Fruit fly (Drosophila melanogaster) whole organism, embryonic: Measurements from ENCODE around the gene chb.
A peak's percentile ranks its signal among the peaks of the same experiment; 100 is the strongest.

Experiments
- Bdp1 ChIP-seq: fragments of 200-800 bp; sonication (Bioruptor generic); optimal IDR thresholded peaks from 3 replicates; lab custom pipeline; 2016; ENCODE audit warnings: missing biosample characterization, missing genetic modification characterization
- Bgb ChIP-seq: fragments of 200-800 bp; sonication (Bioruptor generic); IDR thresholded peaks from 2 replicates; pipeline ENCODE4 v1.3.6; 2022; ENCODE audit warnings: missing biosample characterization, missing genetic modification characterization; ENCODE audit not compliant: partially characterized antibody
- BtbVII ChIP-seq: fragments of 200-800 bp; sonication (Bioruptor generic); optimal IDR thresholded peaks from 3 replicates; lab custom pipeline; 2017; ENCODE audit warnings: missing biosample characterization, mild to moderate bottlenecking, missing genetic modification characterization
- CG1024 ChIP-seq: fragments of 200-800 bp; sonication (Bioruptor generic); IDR thresholded peaks from 2 replicates; pipeline ENCODE4 v1.3.6; 2022; ENCODE audit warnings: missing biosample characterization, missing genetic modification characterization
- CG10462 ChIP-seq: fragments of 200-800 bp; sonication (Bioruptor generic); optimal IDR thresholded peaks from 2 replicates; lab custom pipeline; 2016; ENCODE audit warnings: missing biosample characterization, missing genetic modification characterization
- CG12104 ChIP-seq: fragments of 200-800 bp; sonication (Bioruptor generic); optimal IDR thresholded peaks from 3 replicates; lab custom pipeline; 2016; ENCODE audit warnings: missing biosample characterization, missing genetic modification characterization
- CG12659 ChIP-seq: fragments of 200-800 bp; sonication (Bioruptor generic); optimal IDR thresholded peaks from 3 replicates; lab custom pipeline; 2017; ENCODE audit warnings: mild to moderate bottlenecking, missing biosample characterization, missing genetic modification reagents, missing genetic modification characterization
- CG14014 ChIP-seq: fragments of 200-800 bp; sonication (Bioruptor generic); IDR thresholded peaks from 2 replicates; pipeline ENCODE4 v1.3.6; 2022; ENCODE audit warnings: missing biosample characterization, missing genetic modification characterization
- CG18476 ChIP-seq: fragments of 200-800 bp; sonication (Bioruptor generic); optimal IDR thresholded peaks from 2 replicates; lab custom pipeline; 2016; ENCODE audit warnings: missing biosample characterization, mild to moderate bottlenecking, missing genetic modification characterization
- CG18619 ChIP-seq: fragments of 200-800 bp; sonication (Bioruptor generic); optimal IDR thresholded peaks from 3 replicates; lab custom pipeline; 2017; ENCODE audit warnings: missing biosample characterization, mild to moderate bottlenecking, missing genetic modification characterization
- CG2120 ChIP-seq: fragments of 200-800 bp; sonication (Bioruptor generic); optimal IDR thresholded peaks from 3 replicates; lab custom pipeline; 2016; ENCODE audit warnings: missing biosample characterization, missing genetic modification characterization
- CG2199 ChIP-seq: fragments of 200-800 bp; sonication (Bioruptor generic); IDR thresholded peaks from 3 replicates; pipeline ENCODE4 v1.3.6; 2022; ENCODE audit warnings: missing biosample characterization, missing genetic modification characterization
- CG2202 ChIP-seq: fragments of 200-800 bp; sonication (Bioruptor generic); optimal IDR thresholded peaks from 2 replicates; lab custom pipeline; 2018; ENCODE audit warnings: missing biosample characterization, mild to moderate bottlenecking, missing genetic modification characterization
- CG3281 ChIP-seq: fragments of 200-800 bp; sonication (Bioruptor generic); optimal IDR thresholded peaks from 3 replicates; lab custom pipeline; 2017; ENCODE audit warnings: missing biosample characterization, mild to moderate bottlenecking, missing genetic modification characterization
- CG3726 ChIP-seq: fragments of 200-800 bp; sonication (Bioruptor generic); IDR thresholded peaks from 3 replicates; pipeline ENCODE4, ENCODE4 v1.3.6; 2022; ENCODE audit warnings: missing biosample characterization, missing genetic modification characterization
- CG7556 ChIP-seq: fragments of 200-800 bp; sonication (Bioruptor generic); optimal IDR thresholded peaks from 2 replicates; lab custom pipeline; 2017; ENCODE audit warnings: missing biosample characterization, mild to moderate bottlenecking, missing genetic modification characterization
- CG8290 ChIP-seq, 3 experiments: fragments of 200-800 bp; sonication (Bioruptor generic); optimal IDR thresholded peaks; 2 replicates each; lab custom pipeline; 2016 to 2019; ENCODE audit warnings: missing biosample characterization in 3 of 3, missing genetic modification characterization in 3 of 3, mild to moderate bottlenecking in 2 of 3, moderate library complexity in 1 of 3
- CG9437 ChIP-seq: fragments of 200-800 bp; sonication (Bioruptor generic); optimal IDR thresholded peaks from 2 replicates; lab custom pipeline; 2018; ENCODE audit warnings: missing biosample characterization, mild to moderate bottlenecking, missing genetic modification characterization
- CG9817 ChIP-seq: fragments of 200-800 bp; sonication (Bioruptor generic); optimal IDR thresholded peaks from 2 replicates; lab custom pipeline; 2018; ENCODE audit warnings: missing biosample characterization, mild to moderate bottlenecking, missing genetic modification characterization, moderate library complexity
- CrebB ChIP-seq: fragments of 200-800 bp; sonication (Bioruptor generic); optimal IDR thresholded peaks from 3 replicates; lab custom pipeline; 2018; ENCODE audit warnings: missing biosample characterization, mild to moderate bottlenecking, missing genetic modification characterization
- Doc2 ChIP-seq: fragments of 200-800 bp; sonication (Bioruptor generic); IDR thresholded peaks from 2 replicates; pipeline ENCODE4 v1.3.6; 2022; ENCODE audit warnings: missing biosample characterization, missing genetic modification characterization
- GATAe ChIP-seq: fragments of 200-800 bp; sonication (Bioruptor generic); conservative IDR thresholded peaks from 2 replicates; pipeline ENCODE4 v1.3.6; 2022; ENCODE audit warnings: missing biosample characterization, missing genetic modification characterization
- Lhr ChIP-seq: fragments of 200-800 bp; sonication (Bioruptor generic); optimal IDR thresholded peaks from 3 replicates; lab custom pipeline; 2017; ENCODE audit warnings: mild to moderate bottlenecking, missing biosample characterization, missing genetic modification reagents, missing genetic modification characterization
- MTF-1 ChIP-seq: fragments of 200-800 bp; sonication (Bioruptor generic); optimal IDR thresholded peaks from 2 replicates; lab custom pipeline; 2018; ENCODE audit warnings: missing biosample characterization, mild to moderate bottlenecking, missing genetic modification characterization, borderline replicate concordance
- Mrtf ChIP-seq: fragments of 200-800 bp; sonication (Bioruptor generic); IDR thresholded peaks from 3 replicates; pipeline ENCODE4 v1.3.6; 2022; ENCODE audit warnings: missing biosample characterization, missing genetic modification characterization
- Oaz ChIP-seq: fragments of 200-800 bp; sonication (Bioruptor generic); IDR thresholded peaks from 2 replicates; pipeline ENCODE4 v1.3.6; 2022; ENCODE audit warnings: missing biosample characterization, missing genetic modification characterization
- Oli ChIP-seq: fragments of 200-800 bp; sonication (Bioruptor generic); optimal IDR thresholded peaks from 2 replicates; lab custom pipeline; 2018; ENCODE audit warnings: missing biosample characterization, mild to moderate bottlenecking, missing genetic modification characterization, moderate library complexity
- Six4 ChIP-seq: fragments of 200-800 bp; sonication (Bioruptor generic); optimal IDR thresholded peaks from 2 replicates; lab custom pipeline; 2016; ENCODE audit warnings: missing biosample characterization, missing genetic modification characterization
- Taf1 ChIP-seq: fragments of 200-800 bp; sonication (Bioruptor generic); IDR thresholded peaks from 2 replicates; pipeline ENCODE4 v1.3.6; 2022; ENCODE audit warnings: missing biosample characterization, missing genetic modification characterization
- Xbp1 ChIP-seq: fragments of 200-800 bp; sonication (Bioruptor generic); optimal IDR thresholded peaks from 3 replicates; lab custom pipeline; 2016; ENCODE audit warnings: missing biosample characterization, mild to moderate bottlenecking, missing genetic modification characterization
- amos ChIP-seq: fragments of 200-800 bp; sonication (Bioruptor generic); IDR thresholded peaks from 2 replicates; pipeline ENCODE4 v1.3.6; 2022; ENCODE audit warnings: missing biosample characterization, missing genetic modification characterization; ENCODE audit not compliant: partially characterized antibody
- cg ChIP-seq: fragments of 200-800 bp; sonication (Bioruptor generic); optimal IDR thresholded peaks from 3 replicates; lab custom pipeline; 2019; ENCODE audit warnings: missing biosample characterization, mild to moderate bottlenecking, missing genetic modification characterization, moderate library complexity
- dan ChIP-seq: fragments of 200-800 bp; sonication (Bioruptor generic); IDR thresholded peaks from 2 replicates; pipeline ENCODE4 v1.3.6; 2022; ENCODE audit warnings: missing biosample characterization, missing genetic modification characterization
- en ChIP-seq: fragments of 200-800 bp; sonication (Bioruptor generic); optimal IDR thresholded peaks from 2 replicates; lab custom pipeline; 2016; ENCODE audit warnings: missing biosample characterization, missing genetic modification characterization
- esg ChIP-seq: fragments of 200-800 bp; sonication (Bioruptor generic); conservative IDR thresholded peaks from 2 replicates; pipeline ENCODE4 v1.3.6; 2022; ENCODE audit warnings: missing biosample characterization, missing genetic modification characterization
- fd102C ChIP-seq: fragments of 200-800 bp; sonication (Bioruptor generic); optimal IDR thresholded peaks from 2 replicates; lab custom pipeline; 2018; ENCODE audit warnings: missing biosample characterization, mild to moderate bottlenecking, missing genetic modification characterization, moderate library complexity
- gcm2 ChIP-seq: fragments of 200-800 bp; sonication (Bioruptor generic); optimal IDR thresholded peaks from 2 replicates; lab custom pipeline; 2016; ENCODE audit warnings: missing biosample characterization, missing genetic modification characterization
- gsb-n ChIP-seq: fragments of 200-800 bp; sonication (Bioruptor generic); optimal IDR thresholded peaks from 3 replicates; lab custom pipeline; 2018; ENCODE audit warnings: missing biosample characterization, mild to moderate bottlenecking, missing genetic modification characterization
- hkb ChIP-seq, 2 experiments: fragments of 200-800 bp in 1 of 2; fragments of >200 bp in 1 of 2; sonication (Bioruptor generic) in 1 of 2; IDR thresholded peaks in 1 of 2; optimal IDR thresholded peaks in 1 of 2; 2 replicates each; pipeline versions ENCODE4 v1.3.6 to Lab custom; 2017 to 2022; ENCODE audit warnings: missing biosample characterization in 1 of 2, missing genetic modification characterization in 1 of 2
- hth ChIP-seq: fragments of >200 bp; optimal IDR thresholded peaks from 2 replicates; lab custom pipeline; 2017; ENCODE audit warnings: inconsistent platforms
- ind ChIP-seq: fragments of 200-800 bp; sonication (Bioruptor generic); optimal IDR thresholded peaks from 3 replicates; lab custom pipeline; 2016; ENCODE audit warnings: missing biosample characterization, missing genetic modification characterization
- ken ChIP-seq: fragments of 200-800 bp; sonication (Bioruptor generic); IDR thresholded peaks from 3 replicates; pipeline ENCODE4 v1.3.6; 2022; ENCODE audit warnings: missing biosample characterization, missing genetic modification characterization
- lmd ChIP-seq: fragments of 200-800 bp; sonication (Bioruptor generic); IDR thresholded peaks from 2 replicates; pipeline ENCODE4 v1.3.6; 2022; ENCODE audit warnings: missing biosample characterization, missing genetic modification characterization
- mirr ChIP-seq: fragments of 200-800 bp; sonication (Bioruptor generic); optimal IDR thresholded peaks from 3 replicates; lab custom pipeline; 2018; ENCODE audit warnings: missing biosample characterization, mild to moderate bottlenecking, missing genetic modification characterization
- repo ChIP-seq: fragments of 200-800 bp; sonication (Bioruptor generic); optimal IDR thresholded peaks from 2 replicates; lab custom pipeline; 2016; ENCODE audit warnings: missing biosample characterization, missing genetic modification characterization
- ro ChIP-seq: fragments of 200-800 bp; sonication (Bioruptor generic); IDR thresholded peaks from 2 replicates; pipeline ENCODE4 v1.3.6; 2022; ENCODE audit warnings: missing biosample characterization, missing genetic modification characterization
- slbo ChIP-seq: fragments of 200-800 bp; sonication (Bioruptor generic); IDR thresholded peaks from 2 replicates; pipeline ENCODE4 v1.3.6; 2022; ENCODE audit warnings: missing biosample characterization, missing genetic modification characterization
- sna ChIP-seq: fragments of 200-800 bp; sonication (Bioruptor generic); IDR thresholded peaks from 2 replicates; pipeline ENCODE4 v1.3.6; 2022; ENCODE audit warnings: missing biosample characterization, missing genetic modification characterization; ENCODE audit not compliant: partially characterized antibody
- wdn ChIP-seq: fragments of 200-800 bp; sonication (Bioruptor generic); IDR thresholded peaks from 2 replicates; pipeline ENCODE4 v1.3.6; 2022; ENCODE audit warnings: missing biosample characterization, missing genetic modification characterization
- zfh1 ChIP-seq: fragments of 200-800 bp; sonication (Bioruptor generic); IDR thresholded peaks from 3 replicates; pipeline ENCODE4 v1.3.6; 2022; ENCODE audit warnings: missing biosample characterization, missing genetic modification characterization

Gene chb

DNA sequence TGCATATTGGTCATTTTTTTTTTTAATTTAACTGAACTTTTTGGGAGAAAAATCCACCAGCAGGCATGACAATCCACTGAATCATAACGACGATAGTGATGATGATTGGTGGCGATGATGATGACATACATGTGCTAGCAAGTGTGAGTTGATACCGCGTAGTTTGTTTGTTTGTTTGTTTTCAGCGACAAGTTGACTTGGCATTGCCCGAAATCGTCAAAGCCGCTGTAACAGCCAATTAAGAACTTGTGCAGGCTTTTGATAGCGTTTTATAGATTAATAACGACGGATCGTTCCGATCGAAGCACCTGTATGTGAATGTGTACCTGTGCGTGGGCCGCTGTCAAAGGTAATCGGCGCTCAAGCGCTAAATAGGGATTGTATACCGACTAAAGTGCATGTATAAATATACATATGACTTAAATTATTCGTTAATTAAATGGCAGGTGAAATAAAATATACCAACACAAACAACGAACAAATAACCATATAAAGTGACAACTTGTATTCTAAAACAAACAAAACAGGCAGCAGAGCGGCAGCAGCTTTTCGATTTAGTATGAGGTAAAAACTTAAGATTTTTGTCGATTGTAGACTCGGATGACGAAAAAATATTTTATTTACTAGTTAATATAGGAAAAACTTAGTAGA, 28.7 kb downstream of the chb start (continued):
- no peak for TF ChIP-seq dan (GFP tag; lab: Robert Waterston, UW)
- no peak for TF ChIP-seq slbo (GFP tag; lab: Robert Waterston, UW)
- no peak for TF ChIP-seq CG18476
- no peak for TF ChIP-seq MTF-1 (GFP tag; lab: Kevin White, UChicago)
- TF ChIP-seq CG9437 (GFP tag; lab: Kevin White, UChicago) = no peak
- no peak for TF ChIP-seq en
- no peak for TF ChIP-seq CG2120
- TF ChIP-seq GATAe (GFP tag; lab: Robert Waterston, UW) = no peak
- TF ChIP-seq CG8290 (GFP tag; optimal IDR thresholded peaks at IDR 0.05; lab: Kevin White, UChicago) = no peak
- TF ChIP-seq CG8290 (tag; optimal IDR thresholded peaks at IDR 0.05; lab: Kevin White, UChicago) = peak in 1 of 2 experiments; percentile 54
- TF ChIP-seq CG1024 (GFP tag; lab: Robert Waterston, UW) = no peak
- no peak for TF ChIP-seq Oli (tag; lab: Kevin White, UChicago)
- TF ChIP-seq CrebB (tag; lab: Kevin White, UChicago) = no peak
- TF ChIP-seq CG18619 (GFP tag; lab: Kevin White, UChicago) = no peak
- no peak for TF ChIP-seq ind
- TF ChIP-seq hth (lab: Kevin White, UChicago) = no peak
- peak; percentile 66 for TF ChIP-seq mirr (GFP tag; lab: Kevin White, UChicago)
- no peak for TF ChIP-seq Xbp1
- no peak for TF ChIP-seq Bdp1 (GFP tag; lab: Kevin White, UChicago)
- TF ChIP-seq ro = no peak
- no peak for TF ChIP-seq gcm2
- TF ChIP-seq BtbVII (GFP tag; lab: Kevin White, UChicago) = no peak
- TF ChIP-seq fd102C (GFP tag; lab: Kevin White, UChicago) = no peak
- TF ChIP-seq repo (GFP tag; lab: Kevin White, UChicago) = no peak
- no peak for TF ChIP-seq CG12659
- no peak for TF ChIP-seq lmd
- no peak for TF ChIP-seq ken (GFP tag; lab: Robert Waterston, UW)
- TF ChIP-seq Lhr (GFP tag; lab: Kevin White, UChicago) = no peak
- no peak for TF ChIP-seq sna (GFP tag; lab: Robert Waterston, UW)
- TF ChIP-seq CG7556 (GFP tag; lab: Kevin White, UChicago) = no peak
- no peak for TF ChIP-seq CG3726 (GFP tag; lab: Robert Waterston, UW)
- TF ChIP-seq gsb-n (tag; lab: Kevin White, UChicago) = no peak
- TF ChIP-seq cg (GFP tag; lab: Kevin White, UChicago) = no peak
- TF ChIP-seq CG9817 (tag; lab: Kevin White, UChicago) = no peak
- TF ChIP-seq Oaz (GFP tag; lab: Robert Waterston, UW) = no peak
- TF ChIP-seq Mrtf (GFP tag; lab: Robert Waterston, UW) = peak; percentile 27; the same call in 1 of the 3 replicates
- TF ChIP-seq amos (GFP tag; lab: Robert Waterston, UW) = no peak
- TF ChIP-seq CG2199 (GFP tag; lab: Robert Waterston, UW) = 0 out of 3 replicates have a peak, but pooled peaks have one; percentile 15
- TF ChIP-seq wdn (GFP tag; lab: Robert Waterston, UW) = no peak
- no peak for TF ChIP-seq CG14014 (GFP tag; lab: Robert Waterston, UW)
- no peak for TF ChIP-seq Taf1
- no peak for TF ChIP-seq CG2202 (tag; lab: Kevin White, UChicago)
- TF ChIP-seq zfh1 = no peak
- no peak for TF ChIP-seq CG12104 (GFP tag; lab: Kevin White, UChicago)
- TF ChIP-seq esg (GFP tag; lab: Robert Waterston, UW) = no peak
- TF ChIP-seq hkb (optimal IDR thresholded peaks at IDR 0.05; lab: Kevin White, UChicago) = no peak
- no peak for TF ChIP-seq hkb (GFP tag; IDR thresholded peaks at IDR 0.05; lab: Robert Waterston, UW)
- TF ChIP-seq CG3281 (GFP tag; lab: Kevin White, UChicago) = peak; percentile 19
- no peak for TF ChIP-seq Doc2 (GFP tag; lab: Robert Waterston, UW)
- no peak for TF ChIP-seq Six4 (GFP tag; lab: Kevin White, UChicago)
- no peak for TF ChIP-seq Bgb (GFP tag; lab: Robert Waterston, UW)
- no peak for TF ChIP-seq CG10462 (GFP tag; lab: Kevin White, UChicago)
